Fruit fly (Drosophila melanogaster): ENCODE data around the gene CG14151.

The CG14151 gene

DNA sequence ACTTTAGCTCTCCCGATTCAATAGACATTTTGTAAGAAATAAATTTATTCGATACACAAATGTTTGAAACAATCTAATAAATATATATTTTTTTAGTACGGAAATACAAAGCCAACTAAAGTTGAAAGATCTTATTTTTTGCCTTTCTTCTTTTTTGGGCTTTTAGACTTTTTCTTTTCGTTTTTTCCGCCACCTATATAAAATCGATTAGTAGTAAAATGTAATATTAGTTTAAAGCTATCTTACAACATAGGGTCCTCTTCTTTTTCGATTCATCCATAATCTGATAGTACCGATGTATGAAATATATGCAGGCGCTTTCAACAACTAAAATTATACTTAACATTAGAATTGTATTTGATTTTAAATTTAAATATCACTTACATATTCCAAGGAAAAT lies 1.7 kb upstream of the CG14151 start, which contains the start of gene CG42536:
TSS of gene CG42536 (minus strand) at position 101 of the 400 bp plus-strand sequence.
- no peak for TF ChIP-seq noc (tag; optimal IDR thresholded peaks at IDR 0.05)

dm6 chr3L:10626199-10626598 lies 2.1 kb downstream of the CG14151 start, which contains the start of gene CG34238:
Gene CG34238, plus strand, starts transcription at chr3L:10626499.
- TF ChIP-seq noc (tag; optimal IDR thresholded peaks at IDR 0.05): no peak

dm6 chr3L:10625499-10625898 lies 2.8 kb downstream of the CG14151 start, which contains the start of gene CG43127:
Gene CG43127, minus strand, starts transcription at chr3L:10625599.
- no peak for TF ChIP-seq noc (tag; optimal IDR thresholded peaks at IDR 0.05)

dm6 chr3L:10623476-10623875 lies 4.8 kb downstream of the CG14151 start, which contains the start of gene CG42521:
Gene CG42521, minus strand, starts transcription at chr3L:10623576.
- TF ChIP-seq noc (tag; optimal IDR thresholded peaks at IDR 0.05): no peak

DNA sequence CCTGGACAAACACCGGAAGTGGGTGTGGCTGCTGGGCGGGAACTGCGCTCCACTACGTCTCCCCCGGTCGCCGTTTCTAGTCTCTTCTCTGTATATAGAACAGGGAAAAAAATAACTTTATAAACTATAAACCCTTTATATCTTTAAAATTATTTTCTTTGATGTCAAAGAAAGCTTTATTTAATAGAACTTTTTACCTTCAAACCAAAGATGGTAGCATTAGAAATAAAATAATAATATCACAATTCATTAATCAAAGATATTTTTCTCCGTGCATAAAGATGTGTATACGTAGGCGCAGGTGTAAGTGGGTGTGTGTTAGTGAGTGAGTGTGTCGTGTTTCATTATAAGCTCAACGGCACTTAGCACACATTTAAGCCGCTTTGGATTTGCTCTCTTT lies 28.8 kb downstream of the CG14151 start:
- TF ChIP-seq noc (tag; optimal IDR thresholded peaks at IDR 0.05): no peak

- no peak for TF ChIP-seq noc (tag; optimal IDR thresholded peaks at IDR 0.05)
These were observed 43.3 kb downstream of the CG14151 start for dm6 chr3L:10584965-10585364.

DNA sequence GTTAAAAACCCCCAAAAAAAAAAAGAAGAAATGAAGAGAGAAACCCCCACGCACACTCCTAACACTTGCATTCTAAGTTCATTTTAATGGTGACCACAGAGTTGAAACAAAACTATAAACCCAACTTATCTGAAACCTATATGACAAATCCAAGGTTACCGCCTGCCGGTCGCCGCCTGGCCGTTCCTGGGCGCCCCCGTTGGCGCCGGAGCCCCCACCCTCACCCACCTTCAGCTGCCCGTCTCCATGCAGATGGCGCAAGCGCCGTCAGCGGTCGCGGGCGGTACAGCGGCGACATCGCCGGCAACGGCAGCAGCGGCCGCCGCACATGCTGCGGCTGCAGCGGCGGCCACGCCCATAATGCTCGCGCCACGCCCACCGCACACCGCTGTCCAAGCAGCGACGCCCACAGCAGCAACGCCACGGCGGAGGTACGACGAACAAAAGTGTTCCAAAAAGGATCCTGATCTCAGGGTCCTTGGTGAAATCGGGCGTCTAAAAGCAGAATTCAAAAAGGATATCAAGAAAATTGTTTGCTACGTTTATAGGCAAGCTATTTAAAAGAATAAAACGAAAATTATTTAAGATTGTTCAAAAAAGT lies 46.5 kb downstream of the CG14151 start:
- TF ChIP-seq noc (tag; optimal IDR thresholded peaks at IDR 0.05): no peak
